Worm (Caenorhabditis elegans) whole organism, L4 larva: Measurements from ENCODE around the gene C39F7.5.

ENCODE experiments used
- R02D3.7 ChIP-seq: fragments of 150-350 bp; sonication (generic microtip); optimal IDR thresholded peaks from 3 replicates; lab custom pipeline; 2014; ENCODE audit warnings: missing biosample characterization, missing genetic modification characterization
- Y5F2A.4 ChIP-seq: fragments of 200-800 bp; sonication (Bioruptor generic); optimal IDR thresholded peaks from 2 replicates; lab custom pipeline; 2018; ENCODE audit warnings: mild to moderate bottlenecking, missing genetic modification characterization, missing compliant biosample characterization
- ZK546.5 ChIP-seq, 2 experiments: sonication (generic microtip); optimal IDR thresholded peaks; 2 replicates each; lab custom pipeline; 2017; ENCODE audit warnings: missing biosample characterization in 2 of 2, missing genetic modification characterization in 2 of 2
- aha-1 ChIP-seq: fragments of 150-350 bp; peaks from one replicate; lab custom pipeline; 2014; ENCODE audit warnings: missing biosample characterization, missing genetic modification characterization
- fos-1 ChIP-seq: fragments of 150-350 bp; optimal IDR thresholded peaks from 2 replicates; lab custom pipeline; 2014; ENCODE audit warnings: missing biosample characterization, missing genetic modification characterization
- lin-13 ChIP-seq: fragments of 150-350 bp; optimal IDR thresholded peaks from 2 replicates; lab custom pipeline; 2014; ENCODE audit warnings: missing biosample characterization, missing genetic modification reagents, missing genetic modification characterization
- lin-39 ChIP-seq: fragments of 150-350 bp; optimal IDR thresholded peaks from 2 replicates; lab custom pipeline; 2014; ENCODE audit warnings: missing biosample characterization, missing genetic modification reagents, missing genetic modification characterization
- mep-1 ChIP-seq: fragments of 150-350 bp; sonication (generic microtip); optimal IDR thresholded peaks from 3 replicates; lab custom pipeline; 2014; ENCODE audit warnings: missing biosample characterization, missing genetic modification characterization
- nhr-11 ChIP-seq: fragments of 150-350 bp; optimal IDR thresholded peaks from 2 replicates; lab custom pipeline; 2014; ENCODE audit warnings: missing biosample characterization, missing genetic modification characterization
- nhr-237 ChIP-seq: sonication (generic microtip); optimal IDR thresholded peaks from 2 replicates; lab custom pipeline; 2017; ENCODE audit warnings: missing biosample characterization, missing genetic modification characterization
- snpc-4 ChIP-seq: fragments of 150-350 bp; optimal IDR thresholded peaks from 2 replicates; lab custom pipeline; 2014; ENCODE audit warnings: missing biosample characterization, missing genetic modification characterization
- tag-97 ChIP-seq: fragments of 200-800 bp; sonication (Bioruptor generic); IDR thresholded peaks from 2 replicates; pipeline ENCODE4 v1.3.6; 2022; ENCODE audit warnings: missing genetic modification characterization, missing compliant biosample characterization
- zip-11 ChIP-seq: fragments of 200-800 bp; sonication (Bioruptor generic); IDR thresholded peaks from 2 replicates; pipeline ENCODE4 v1.3.6; 2022; ENCODE audit warnings: missing genetic modification characterization, missing compliant biosample characterization

DNA sequence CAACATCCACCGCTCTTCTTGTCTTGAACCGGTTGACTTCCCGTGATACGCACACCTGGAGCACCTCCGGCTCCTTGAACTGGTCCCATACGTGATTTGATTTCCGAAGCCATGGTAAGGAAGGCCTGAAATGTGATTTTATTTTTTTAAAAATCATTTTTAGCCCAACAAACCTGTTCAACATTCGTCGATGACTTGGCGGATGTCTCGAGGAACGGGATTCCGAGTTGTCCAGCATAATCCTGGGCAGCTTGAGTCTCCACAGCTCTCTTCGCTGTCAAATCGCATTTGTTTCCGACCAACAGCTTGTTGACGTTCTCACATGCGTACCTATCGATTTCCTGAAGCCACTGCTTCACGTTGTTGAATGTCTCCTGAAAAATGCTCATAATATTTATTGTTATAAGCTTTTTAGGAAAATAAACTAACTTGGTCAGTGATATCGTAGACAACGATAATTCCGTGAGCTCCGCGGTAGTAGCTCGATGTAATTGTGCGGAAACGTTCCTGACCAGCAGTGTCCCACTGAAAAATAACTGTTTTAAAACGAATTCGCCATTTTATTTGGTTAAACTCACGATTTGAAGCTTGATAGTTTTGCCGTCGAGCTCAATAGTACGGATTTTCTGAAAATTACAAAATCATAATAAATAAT lies 1.4 kb upstream of the C39F7.5 start:
- no peak for TF ChIP-seq lin-13
- no peak for TF ChIP-seq aha-1
- TF ChIP-seq lin-39 (tag; lab: Kevin White, UChicago): no peak
- TF ChIP-seq ZK546.5 (tag; optimal IDR thresholded peaks at IDR 0.05; lab: Kevin White, UChicago): no peak
- TF ChIP-seq zip-11 (GFP tag; lab: Robert Waterston, UW): no peak
- TF ChIP-seq nhr-11: no peak
- no peak for TF ChIP-seq R02D3.7 (tag; lab: Kevin White, UChicago)
- no peak for TF ChIP-seq mep-1 (tag; lab: Kevin White, UChicago)
- no peak for TF ChIP-seq fos-1
- no peak for TF ChIP-seq snpc-4 (tag; lab: Kevin White, UChicago)
- TF ChIP-seq tag-97 (GFP tag; lab: Robert Waterston, UW): no peak
- TF ChIP-seq Y5F2A.4 (GFP tag; lab: Kevin White, UChicago): no peak
- TF ChIP-seq nhr-237 (tag; lab: Kevin White, UChicago): no peak
